Worm (Caenorhabditis elegans) whole organism, L2 larva: Measurements from ENCODE around the gene Y44A6D.3.

Experiments
- R02D3.7 ChIP-seq: fragments of 150-350 bp; optimal IDR thresholded peaks from 2 replicates; lab custom pipeline; 2014; ENCODE audit warnings: missing biosample characterization, missing genetic modification characterization
- ama-1 ChIP-seq: fragments of 150-350 bp; optimal IDR thresholded peaks from 2 replicates; lab custom pipeline; 2018; ENCODE audit warnings: inconsistent platforms
- ceh-82 ChIP-seq: fragments of 150-350 bp; optimal IDR thresholded peaks from 2 replicates; lab custom pipeline; 2014; ENCODE audit warnings: missing biosample characterization, missing genetic modification characterization
- dmd-4 ChIP-seq: sonication (generic microtip); optimal IDR thresholded peaks from 2 replicates; lab custom pipeline; 2017; ENCODE audit warnings: missing biosample characterization, missing genetic modification characterization
- egl-27 ChIP-seq: sonication (generic microtip); optimal IDR thresholded peaks from 3 replicates; lab custom pipeline; 2017; ENCODE audit warnings: missing biosample characterization, missing genetic modification reagents, missing genetic modification characterization
- lin-13 ChIP-seq: fragments of 150-350 bp; optimal IDR thresholded peaks from 2 replicates; lab custom pipeline; 2014; ENCODE audit warnings: missing biosample characterization, missing genetic modification reagents, missing genetic modification characterization
- nhr-6 ChIP-seq: fragments of 150-350 bp; optimal IDR thresholded peaks from 2 replicates; lab custom pipeline; 2014; ENCODE audit warnings: missing biosample characterization, missing genetic modification characterization
- nhr-77 ChIP-seq: fragments of 150-350 bp; optimal IDR thresholded peaks from 2 replicates; lab custom pipeline; 2014; ENCODE audit warnings: missing biosample characterization, missing genetic modification characterization
- unc-39 ChIP-seq: fragments of 150-350 bp; optimal IDR thresholded peaks from 2 replicates; lab custom pipeline; 2014; ENCODE audit warnings: missing biosample characterization, missing genetic modification characterization

- TF ChIP-seq nhr-77 (tag; lab: Kevin White, UChicago): no peak
- TF ChIP-seq ceh-82: no peak
- TF ChIP-seq egl-27: no peak
- no peak for TF ChIP-seq ama-1 (lab: Kevin White, UChicago)
- TF ChIP-seq unc-39 (tag; lab: Kevin White, UChicago): no peak
- no peak for TF ChIP-seq lin-13 (GFP tag; lab: Kevin White, UChicago)
- no peak for TF ChIP-seq nhr-6
- TF ChIP-seq dmd-4: no peak
- TF ChIP-seq R02D3.7: no peak
Measured at ce11 chrV:20763192-20763591, 29.0 kb downstream of the Y44A6D.3 start.
